Fruit fly (Drosophila melanogaster) whole organism, embryonic: Measurements from ENCODE around the gene Etfb.

ENCODE experiments used
- Ada2b ChIP-seq: fragments of 200-800 bp; sonication (Bioruptor generic); IDR thresholded peaks from 2 replicates; pipeline ENCODE4 v1.3.6; 2022; ENCODE audit warnings: missing biosample characterization, missing genetic modification characterization
- Atf6 ChIP-seq: fragments of 200-800 bp; sonication (Bioruptor generic); IDR thresholded peaks from 2 replicates; pipeline ENCODE4 v1.3.6; 2022; ENCODE audit warnings: missing biosample characterization, missing genetic modification characterization
- Awh ChIP-seq: fragments of 200-800 bp; sonication (Bioruptor generic); IDR thresholded peaks from 2 replicates; pipeline ENCODE4, ENCODE4 v1.3.6; 2022; ENCODE audit warnings: missing biosample characterization, missing genetic modification characterization
- CG10366 ChIP-seq: fragments of 200-800 bp; sonication (Bioruptor generic); IDR thresholded peaks from 2 replicates; pipeline ENCODE4 v1.3.6; 2022; ENCODE audit warnings: missing biosample characterization, missing genetic modification characterization
- CG10565 ChIP-seq: fragments of 200-800 bp; sonication (Bioruptor generic); optimal IDR thresholded peaks from 3 replicates; lab custom pipeline; 2016; ENCODE audit warnings: missing biosample characterization, mild to moderate bottlenecking, missing genetic modification characterization
- CG11504 ChIP-seq: fragments of 200-800 bp; sonication (Bioruptor generic); optimal IDR thresholded peaks from 3 replicates; lab custom pipeline; 2019; ENCODE audit warnings: missing biosample characterization, mild to moderate bottlenecking, missing genetic modification characterization, moderate library complexity
- CG11695 ChIP-seq: fragments of 200-800 bp; sonication (Bioruptor generic); IDR thresholded peaks from 3 replicates; pipeline ENCODE4 v1.3.6; 2022; ENCODE audit warnings: missing biosample characterization, missing genetic modification characterization
- CG13775 ChIP-seq: fragments of 200-800 bp; sonication (Bioruptor generic); optimal IDR thresholded peaks from 3 replicates; lab custom pipeline; 2017; ENCODE audit warnings: missing biosample characterization, mild to moderate bottlenecking, missing genetic modification characterization
- CG17359 ChIP-seq: fragments of 200-800 bp; sonication (Bioruptor generic); optimal IDR thresholded peaks from 3 replicates; lab custom pipeline; 2018; ENCODE audit warnings: missing biosample characterization, mild to moderate bottlenecking, missing genetic modification characterization, moderate library complexity
- CG17385 ChIP-seq: fragments of 200-800 bp; sonication (Bioruptor generic); optimal IDR thresholded peaks from 3 replicates; lab custom pipeline; 2018; ENCODE audit warnings: missing biosample characterization, mild to moderate bottlenecking, missing genetic modification characterization
- CG17802 ChIP-seq: fragments of 200-800 bp; sonication (Bioruptor generic); optimal IDR thresholded peaks from 2 replicates; lab custom pipeline; 2018; ENCODE audit warnings: missing biosample characterization, mild to moderate bottlenecking, missing genetic modification characterization, moderate library complexity
- CG18599 ChIP-seq: fragments of 200-800 bp; sonication (Bioruptor generic); optimal IDR thresholded peaks from 3 replicates; lab custom pipeline; 2017; ENCODE audit warnings: missing biosample characterization, missing genetic modification characterization, mild to moderate bottlenecking, moderate library complexity, missing genetic modification reagents
- CG2129 ChIP-seq: fragments of 200-800 bp; sonication (Bioruptor generic); IDR thresholded peaks from 2 replicates; pipeline ENCODE4 v1.3.6; 2022; ENCODE audit warnings: missing biosample characterization, missing genetic modification characterization; ENCODE audit not compliant: partially characterized antibody
- CG2875 ChIP-seq: fragments of 200-800 bp; sonication (Bioruptor generic); optimal IDR thresholded peaks from 2 replicates; lab custom pipeline; 2017; ENCODE audit warnings: missing biosample characterization, mild to moderate bottlenecking, missing genetic modification characterization, missing genetic modification reagents
- CG4820 ChIP-seq: fragments of 200-800 bp; sonication (Bioruptor generic); optimal IDR thresholded peaks from 3 replicates; lab custom pipeline; 2016; ENCODE audit warnings: missing biosample characterization, missing genetic modification characterization
- CG6689 ChIP-seq: fragments of 200-800 bp; sonication (Bioruptor generic); IDR thresholded peaks from 2 replicates; pipeline ENCODE4 v1.3.6; 2022; ENCODE audit warnings: missing biosample characterization, missing genetic modification characterization
- D ChIP-seq, 2 experiments: fragments of 200-800 bp in 1 of 2; fragments of >200 bp in 1 of 2; sonication (Bioruptor generic) in 1 of 2; optimal IDR thresholded peaks; 2 replicates in 1 of 2; 3 replicates in 1 of 2; lab custom pipeline; 2017; ENCODE audit warnings: mild to moderate bottlenecking in 1 of 2, missing biosample characterization in 1 of 2, missing genetic modification characterization in 1 of 2, missing genetic modification reagents in 1 of 2
- D19B ChIP-seq: fragments of 200-800 bp; sonication (Bioruptor generic); optimal IDR thresholded peaks from 2 replicates; lab custom pipeline; 2017; ENCODE audit warnings: missing biosample characterization, mild to moderate bottlenecking, missing genetic modification characterization
- Deaf1 ChIP-seq: fragments of 200-800 bp; optimal IDR thresholded peaks from 3 replicates; lab custom pipeline; 2019; ENCODE audit warnings: missing biosample characterization, mild to moderate bottlenecking, missing genetic modification characterization, moderate library complexity
- Drgx ChIP-seq: fragments of 200-800 bp; sonication (Bioruptor generic); IDR thresholded peaks from 2 replicates; pipeline ENCODE4 v1.3.6; 2022; ENCODE audit warnings: missing biosample characterization, missing genetic modification characterization
- E2f1 ChIP-seq: fragments of 200-800 bp; sonication (Bioruptor generic); IDR thresholded peaks from 2 replicates; pipeline ENCODE4 v1.3.6; 2022; ENCODE audit warnings: missing biosample characterization, missing genetic modification characterization
- HHEX ChIP-seq: fragments of 200-800 bp; sonication (Bioruptor generic); optimal IDR thresholded peaks from 3 replicates; lab custom pipeline; 2017; ENCODE audit warnings: missing biosample characterization, mild to moderate bottlenecking, missing genetic modification characterization, missing genetic modification reagents
- Max ChIP-seq: fragments of 200-800 bp; sonication (Bioruptor generic); optimal IDR thresholded peaks from 2 replicates; lab custom pipeline; 2016; ENCODE audit warnings: missing biosample characterization, mild to moderate bottlenecking, missing genetic modification characterization
- Oaz ChIP-seq: fragments of 200-800 bp; sonication (Bioruptor generic); IDR thresholded peaks from 2 replicates; pipeline ENCODE4 v1.3.6; 2022; ENCODE audit warnings: missing biosample characterization, missing genetic modification characterization
- Poxn ChIP-seq: fragments of 200-800 bp; sonication (Bioruptor generic); IDR thresholded peaks from 2 replicates; pipeline ENCODE4 v1.3.6; 2022; ENCODE audit warnings: missing biosample characterization, missing genetic modification characterization
- Rx ChIP-seq: fragments of 200-800 bp; sonication (Bioruptor generic); IDR thresholded peaks from 2 replicates; pipeline ENCODE4 v1.3.6; 2022; ENCODE audit warnings: missing biosample characterization, missing genetic modification characterization
- Spps ChIP-seq: fragments of 200-800 bp; sonication (Bioruptor generic); optimal IDR thresholded peaks from 2 replicates; lab custom pipeline; 2018; ENCODE audit warnings: missing biosample characterization, mild to moderate bottlenecking, missing genetic modification characterization
- Xrp1 ChIP-seq: fragments of 200-800 bp; sonication (Bioruptor generic); IDR thresholded peaks from 2 replicates; pipeline ENCODE4 v1.3.6; 2022; ENCODE audit warnings: missing biosample characterization, missing genetic modification characterization
- YL-1 ChIP-seq: fragments of 200-800 bp; sonication (Bioruptor generic); optimal IDR thresholded peaks from 3 replicates; lab custom pipeline; 2017; ENCODE audit warnings: missing biosample characterization, mild to moderate bottlenecking, missing genetic modification characterization
- abd-A ChIP-seq: fragments of 200-800 bp; sonication (Bioruptor generic); optimal IDR thresholded peaks from 3 replicates; lab custom pipeline; 2019; ENCODE audit warnings: missing biosample characterization, mild to moderate bottlenecking, missing genetic modification characterization, moderate library complexity
- bab2 ChIP-seq: fragments of 200-800 bp; sonication (Bioruptor generic); optimal IDR thresholded peaks from 2 replicates; lab custom pipeline; 2016; ENCODE audit warnings: missing biosample characterization, missing genetic modification characterization
- ci ChIP-seq: fragments of 200-800 bp; sonication (Bioruptor generic); IDR thresholded peaks from 3 replicates; pipeline ENCODE4 v1.3.6; 2022; ENCODE audit warnings: missing biosample characterization, missing genetic modification characterization
- crol ChIP-seq: fragments of 200-800 bp; sonication (Bioruptor generic); IDR thresholded peaks from 2 replicates; pipeline ENCODE4 v1.3.6; 2022; ENCODE audit warnings: missing biosample characterization, missing genetic modification characterization
- exex ChIP-seq: fragments of 200-800 bp; sonication (Bioruptor generic); optimal IDR thresholded peaks from 4 replicates; lab custom pipeline; 2018; ENCODE audit warnings: missing biosample characterization, mild to moderate bottlenecking, missing genetic modification characterization, moderate library complexity
- fd64A ChIP-seq: fragments of 200-800 bp; sonication (Bioruptor generic); optimal IDR thresholded peaks from 3 replicates; lab custom pipeline; 2018; ENCODE audit warnings: missing biosample characterization, mild to moderate bottlenecking, missing genetic modification characterization
- fd96Cb ChIP-seq: fragments of 200-800 bp; sonication (Bioruptor generic); optimal IDR thresholded peaks from 2 replicates; lab custom pipeline; 2018; ENCODE audit warnings: missing biosample characterization, mild to moderate bottlenecking, missing genetic modification characterization, moderate library complexity
- gcm ChIP-seq: fragments of 200-800 bp; sonication (Bioruptor generic); optimal IDR thresholded peaks from 2 replicates; lab custom pipeline; 2019; ENCODE audit warnings: missing biosample characterization, mild to moderate bottlenecking, missing genetic modification characterization, moderate library complexity
- hth ChIP-seq: fragments of >200 bp; optimal IDR thresholded peaks from 2 replicates; lab custom pipeline; 2017; ENCODE audit warnings: inconsistent platforms
- lbe ChIP-seq: fragments of 200-800 bp; sonication (Bioruptor generic); optimal IDR thresholded peaks from 2 replicates; lab custom pipeline; 2016; ENCODE audit warnings: missing biosample characterization, mild to moderate bottlenecking, missing genetic modification characterization
- lilli ChIP-seq: fragments of 200-800 bp; sonication (Bioruptor generic); optimal IDR thresholded peaks from 3 replicates; lab custom pipeline; 2016; ENCODE audit warnings: missing biosample characterization, missing genetic modification characterization
- onecut ChIP-seq: fragments of 200-800 bp; sonication (Bioruptor generic); IDR thresholded peaks from 2 replicates; pipeline ENCODE4 v1.3.6; 2022; ENCODE audit warnings: missing biosample characterization, missing genetic modification characterization
- phol ChIP-seq: fragments of 200-800 bp; sonication (Bioruptor generic); optimal IDR thresholded peaks from 3 replicates; lab custom pipeline; 2018; ENCODE audit warnings: missing biosample characterization, mild to moderate bottlenecking, missing genetic modification characterization, moderate library complexity
- row ChIP-seq: fragments of 200-800 bp; sonication (Bioruptor generic); IDR thresholded peaks from 3 replicates; pipeline ENCODE4 v1.3.6; 2022; ENCODE audit warnings: missing biosample characterization, missing genetic modification characterization
- schlank ChIP-seq: fragments of 200-800 bp; sonication (Bioruptor generic); optimal IDR thresholded peaks from 2 replicates; lab custom pipeline; 2018; ENCODE audit warnings: missing biosample characterization, mild to moderate bottlenecking, missing genetic modification characterization
- seq ChIP-seq: fragments of 200-800 bp; sonication (Bioruptor generic); IDR thresholded peaks from 2 replicates; pipeline ENCODE4 v1.3.6; 2022; ENCODE audit warnings: missing biosample characterization, missing genetic modification characterization
- slbo ChIP-seq: fragments of 200-800 bp; sonication (Bioruptor generic); IDR thresholded peaks from 2 replicates; pipeline ENCODE4 v1.3.6; 2022; ENCODE audit warnings: missing biosample characterization, missing genetic modification characterization
- slou ChIP-seq: fragments of 200-800 bp; sonication (Bioruptor generic); optimal IDR thresholded peaks from 3 replicates; lab custom pipeline; 2016; ENCODE audit warnings: missing biosample characterization, missing genetic modification characterization
- vvl ChIP-seq: fragments of 200-800 bp; sonication (Bioruptor generic); IDR thresholded peaks from 2 replicates; pipeline ENCODE4 v1.3.6; 2022; ENCODE audit warnings: missing biosample characterization, missing genetic modification characterization

Etfb gene

dm6 chr3R:29786016-29786996 is 16.4 kb downstream of the Etfb start:
- TF ChIP-seq CG10565 (GFP tag; lab: Kevin White, UChicago) = no peak
- peak; percentile 34; the same call in 1 of the 2 replicates for TF ChIP-seq slbo (GFP tag; lab: Robert Waterston, UW)
- no peak for TF ChIP-seq CG2129 (GFP tag; lab: Robert Waterston, UW)
- TF ChIP-seq vvl (GFP tag; lab: Robert Waterston, UW) = peak; percentile 66
- peak; percentile 43; the same call in 1 of the 2 replicates for TF ChIP-seq Xrp1 (GFP tag; lab: Robert Waterston, UW)
- TF ChIP-seq HHEX (GFP tag; lab: Kevin White, UChicago) = no peak
- peak; percentile 54; the same call in 2 of the 3 replicates for TF ChIP-seq ci (GFP tag; lab: Robert Waterston, UW)
- peak; percentile 36; the same call in 1 of the 2 replicates for TF ChIP-seq seq
- TF ChIP-seq CG17802 = no peak
- TF ChIP-seq onecut (GFP tag; lab: Robert Waterston, UW) = no peak
- TF ChIP-seq CG4820 (GFP tag; lab: Kevin White, UChicago) = no peak
- no peak for TF ChIP-seq Poxn
- TF ChIP-seq CG17385 (GFP tag; lab: Kevin White, UChicago) = no peak
- no peak for TF ChIP-seq Spps
- no peak for TF ChIP-seq D19B
- TF ChIP-seq slou (GFP tag; lab: Kevin White, UChicago) = no peak
- no peak for TF ChIP-seq Oaz (GFP tag; lab: Robert Waterston, UW)
- no peak for TF ChIP-seq exex
- TF ChIP-seq CG11504 (tag; lab: Kevin White, UChicago) = peak; percentile 43
- TF ChIP-seq YL-1 (GFP tag; lab: Kevin White, UChicago) = no peak
- peak; percentile 40; the same call in 1 of the 2 replicates for TF ChIP-seq Rx (GFP tag; lab: Robert Waterston, UW)
- TF ChIP-seq E2f1 (GFP tag; lab: Robert Waterston, UW) = 0 out of 2 replicates have a peak, but pooled peaks have one; percentile 30
- TF ChIP-seq row (GFP tag; lab: Robert Waterston, UW) = 0 out of 3 replicates have a peak, but pooled peaks have one; percentile 31
- no peak for TF ChIP-seq fd64A (GFP tag; lab: Kevin White, UChicago)
- TF ChIP-seq CG18599 (GFP tag; lab: Kevin White, UChicago) = no peak
- TF ChIP-seq Ada2b = peak; percentile 24; the same call in 1 of the 2 replicates
- TF ChIP-seq CG13775 = no peak
- TF ChIP-seq fd96Cb (tag; lab: Kevin White, UChicago) = peak; percentile 14
- TF ChIP-seq CG11695 (GFP tag; lab: Robert Waterston, UW) = 0 out of 3 replicates have a peak, but pooled peaks have one; percentile 27
- no peak for TF ChIP-seq hth (lab: Kevin White, UChicago)
- TF ChIP-seq Max (GFP tag; lab: Kevin White, UChicago) = peak; percentile 6
- TF ChIP-seq gcm (GFP tag; lab: Kevin White, UChicago) = no peak
- TF ChIP-seq CG6689 (GFP tag; lab: Robert Waterston, UW) = peak; percentile 14; the same call in 1 of the 2 replicates
- TF ChIP-seq CG2875 (GFP tag; lab: Kevin White, UChicago) = no peak
- TF ChIP-seq D (optimal IDR thresholded peaks at IDR 0.05; lab: Kevin White, UChicago) = no peak
- no peak for TF ChIP-seq D (GFP tag; optimal IDR thresholded peaks at IDR 0.05; lab: Kevin White, UChicago)
- peak; percentile 26 for TF ChIP-seq phol (tag; lab: Kevin White, UChicago)
- peak; percentile 57 for TF ChIP-seq crol
- no peak for TF ChIP-seq Deaf1
- TF ChIP-seq Atf6 (GFP tag; lab: Robert Waterston, UW) = peak; percentile 26; the same call in 1 of the 2 replicates
- TF ChIP-seq Awh (GFP tag; lab: Robert Waterston, UW) = no peak
- peak; percentile 18 for TF ChIP-seq bab2 (GFP tag; lab: Kevin White, UChicago)
- TF ChIP-seq Drgx = peak; percentile 54
- TF ChIP-seq abd-A (tag; lab: Kevin White, UChicago) = no peak
- TF ChIP-seq schlank (tag; lab: Kevin White, UChicago) = no peak
- TF ChIP-seq lilli (GFP tag; lab: Kevin White, UChicago) = no peak
- no peak; the same call in 1 of the 2 replicates for TF ChIP-seq CG10366 (GFP tag; lab: Robert Waterston, UW)
- TF ChIP-seq CG17359 (tag; lab: Kevin White, UChicago) = peak; percentile 14
- peak; percentile 80 for TF ChIP-seq lbe (GFP tag; lab: Kevin White, UChicago)
